Fruit fly (Drosophila melanogaster) whole organism, embryonic: ENCODE results near the gene Cad99C.

Experiments
- Atf-2 ChIP-seq: fragments of 200-800 bp; sonication (Bioruptor generic); optimal IDR thresholded peaks from 2 replicates; lab custom pipeline; 2016; ENCODE audit warnings: missing biosample characterization, missing genetic modification characterization
- CG1024 ChIP-seq: fragments of 200-800 bp; sonication (Bioruptor generic); IDR thresholded peaks from 2 replicates; pipeline ENCODE4 v1.3.6; 2022; ENCODE audit warnings: missing biosample characterization, missing genetic modification characterization
- CG11695 ChIP-seq: fragments of 200-800 bp; sonication (Bioruptor generic); IDR thresholded peaks from 3 replicates; pipeline ENCODE4 v1.3.6; 2022; ENCODE audit warnings: missing biosample characterization, missing genetic modification characterization
- CG11723 ChIP-seq: fragments of 200-800 bp; sonication (Bioruptor generic); optimal IDR thresholded peaks from 2 replicates; lab custom pipeline; 2017; ENCODE audit warnings: missing biosample characterization, mild to moderate bottlenecking, missing genetic modification characterization
- CG15514 ChIP-seq: fragments of 200-800 bp; sonication (Bioruptor generic); optimal IDR thresholded peaks from 3 replicates; lab custom pipeline; 2017; ENCODE audit warnings: missing biosample characterization, missing genetic modification characterization, mild to moderate bottlenecking, moderate library complexity, missing genetic modification reagents
- CG15601 ChIP-seq: fragments of 200-800 bp; sonication (Bioruptor generic); optimal IDR thresholded peaks from 3 replicates; lab custom pipeline; 2019; ENCODE audit warnings: missing biosample characterization, mild to moderate bottlenecking, missing genetic modification characterization, moderate library complexity
- CG17385 ChIP-seq: fragments of 200-800 bp; sonication (Bioruptor generic); optimal IDR thresholded peaks from 3 replicates; lab custom pipeline; 2018; ENCODE audit warnings: missing biosample characterization, mild to moderate bottlenecking, missing genetic modification characterization
- CG18262 ChIP-seq: fragments of 200-800 bp; optimal IDR thresholded peaks from 3 replicates; lab custom pipeline; 2019; ENCODE audit warnings: missing biosample characterization, mild to moderate bottlenecking, missing genetic modification characterization, moderate library complexity
- CG2712 ChIP-seq: fragments of 200-800 bp; optimal IDR thresholded peaks from 3 replicates; lab custom pipeline; 2019; ENCODE audit warnings: missing biosample characterization, mild to moderate bottlenecking, missing genetic modification characterization, moderate library complexity
- CG2889 ChIP-seq: fragments of 200-800 bp; sonication (Bioruptor generic); IDR thresholded peaks from 3 replicates; pipeline ENCODE4 v1.3.6; 2022; ENCODE audit warnings: missing biosample characterization, missing genetic modification characterization
- CG34376 ChIP-seq: fragments of 200-800 bp; sonication (Bioruptor generic); optimal IDR thresholded peaks from 2 replicates; lab custom pipeline; 2018; ENCODE audit warnings: missing biosample characterization, mild to moderate bottlenecking, missing genetic modification characterization
- CG6272 ChIP-seq: fragments of 200-800 bp; sonication (Bioruptor generic); IDR thresholded peaks from 2 replicates; pipeline ENCODE4 v1.3.6; 2022; ENCODE audit warnings: missing biosample characterization, missing genetic modification characterization
- CG8765 ChIP-seq: fragments of 200-800 bp; sonication (Bioruptor generic); IDR thresholded peaks from 2 replicates; pipeline ENCODE4 v1.3.6; 2022; ENCODE audit warnings: missing biosample characterization, missing genetic modification characterization
- CG9215 ChIP-seq: fragments of 200-800 bp; sonication (Bioruptor generic); IDR thresholded peaks from 2 replicates; pipeline ENCODE4 v1.3.6; 2022; ENCODE audit warnings: missing biosample characterization, missing genetic modification characterization
- CoRest ChIP-seq: fragments of 200-800 bp; sonication (Bioruptor generic); optimal IDR thresholded peaks from 3 replicates; lab custom pipeline; 2018; ENCODE audit warnings: missing biosample characterization, mild to moderate bottlenecking, missing genetic modification characterization, moderate library complexity
- Dbx ChIP-seq: fragments of 200-800 bp; sonication (Bioruptor generic); IDR thresholded peaks from 3 replicates; pipeline ENCODE4 v1.3.6; 2022; ENCODE audit warnings: missing biosample characterization, missing genetic modification characterization
- Dref ChIP-seq: fragments of 200-800 bp; sonication (Bioruptor generic); IDR thresholded peaks from 2 replicates; pipeline ENCODE4 v1.3.6; 2022; ENCODE audit warnings: missing biosample characterization, missing genetic modification characterization
- H2.0 ChIP-seq: fragments of 200-800 bp; sonication (Bioruptor generic); IDR thresholded peaks from 2 replicates; pipeline ENCODE4 v1.3.6; 2022; ENCODE audit warnings: missing biosample characterization, missing genetic modification characterization
- Meics ChIP-seq: fragments of 200-800 bp; sonication (Bioruptor generic); optimal IDR thresholded peaks from 2 replicates; lab custom pipeline; 2017; ENCODE audit warnings: missing biosample characterization, mild to moderate bottlenecking, missing genetic modification characterization
- NC2α ChIP-seq: fragments of 200-800 bp; sonication (Bioruptor generic); optimal IDR thresholded peaks from 2 replicates; lab custom pipeline; 2016; ENCODE audit warnings: missing biosample characterization, missing genetic modification characterization
- Nf-YB ChIP-seq: fragments of 200-800 bp; sonication (Bioruptor generic); optimal IDR thresholded peaks from 3 replicates; lab custom pipeline; 2019; ENCODE audit warnings: missing biosample characterization, mild to moderate bottlenecking, missing genetic modification characterization, moderate library complexity
- Xrp1 ChIP-seq: fragments of 200-800 bp; sonication (Bioruptor generic); IDR thresholded peaks from 2 replicates; pipeline ENCODE4 v1.3.6; 2022; ENCODE audit warnings: missing biosample characterization, missing genetic modification characterization
- ac ChIP-seq: fragments of 200-800 bp; sonication (Bioruptor generic); optimal IDR thresholded peaks from 3 replicates; lab custom pipeline; 2017; ENCODE audit warnings: missing biosample characterization, mild to moderate bottlenecking, missing genetic modification characterization
- ci ChIP-seq: fragments of 200-800 bp; sonication (Bioruptor generic); IDR thresholded peaks from 3 replicates; pipeline ENCODE4 v1.3.6; 2022; ENCODE audit warnings: missing biosample characterization, missing genetic modification characterization
- corto ChIP-seq: fragments of 200-800 bp; sonication (Bioruptor generic); optimal IDR thresholded peaks from 2 replicates; lab custom pipeline; 2016; ENCODE audit warnings: missing biosample characterization, mild to moderate bottlenecking, missing genetic modification characterization, moderate library complexity
- crol ChIP-seq: fragments of 200-800 bp; sonication (Bioruptor generic); IDR thresholded peaks from 2 replicates; pipeline ENCODE4 v1.3.6; 2022; ENCODE audit warnings: missing biosample characterization, missing genetic modification characterization
- dati ChIP-seq: fragments of 200-800 bp; sonication (Bioruptor generic); IDR thresholded peaks from 2 replicates; pipeline ENCODE4 v1.3.6; 2022; ENCODE audit warnings: missing biosample characterization, missing genetic modification characterization
- ewg ChIP-seq: fragments of 200-800 bp; sonication (Bioruptor generic); optimal IDR thresholded peaks from 3 replicates; lab custom pipeline; 2017; ENCODE audit warnings: mild to moderate bottlenecking, missing biosample characterization, missing genetic modification reagents, missing genetic modification characterization
- fru ChIP-seq: fragments of >200 bp; optimal IDR thresholded peaks from 2 replicates; lab custom pipeline; 2017
- gcm ChIP-seq: fragments of 200-800 bp; sonication (Bioruptor generic); optimal IDR thresholded peaks from 2 replicates; lab custom pipeline; 2019; ENCODE audit warnings: missing biosample characterization, mild to moderate bottlenecking, missing genetic modification characterization, moderate library complexity
- gt ChIP-seq: fragments of 200-800 bp; sonication (Bioruptor generic); IDR thresholded peaks from 2 replicates; pipeline ENCODE4 v1.3.6; 2022; ENCODE audit warnings: missing biosample characterization, missing genetic modification characterization
- ham ChIP-seq: fragments of 200-800 bp; sonication (Bioruptor generic); IDR thresholded peaks from 2 replicates; pipeline ENCODE4 v1.3.6; 2022; ENCODE audit warnings: missing biosample characterization, missing genetic modification characterization
- hb ChIP-seq: fragments of 200-800 bp; sonication (Bioruptor generic); IDR thresholded peaks from 3 replicates; pipeline ENCODE4 v1.3.6; 2022; ENCODE audit warnings: missing biosample characterization, missing genetic modification characterization; ENCODE audit not compliant: partially characterized antibody
- hbn ChIP-seq: fragments of 200-800 bp; sonication (Bioruptor generic); IDR thresholded peaks from 2 replicates; pipeline ENCODE4 v1.3.6; 2022; ENCODE audit warnings: missing biosample characterization, missing genetic modification characterization; ENCODE audit not compliant: partially characterized antibody
- hkb ChIP-seq, 2 experiments: fragments of 200-800 bp in 1 of 2; fragments of >200 bp in 1 of 2; sonication (Bioruptor generic) in 1 of 2; IDR thresholded peaks in 1 of 2; optimal IDR thresholded peaks in 1 of 2; 2 replicates each; pipeline versions ENCODE4 v1.3.6 to Lab custom; 2017 to 2022; ENCODE audit warnings: missing biosample characterization in 1 of 2, missing genetic modification characterization in 1 of 2
- ken ChIP-seq: fragments of 200-800 bp; sonication (Bioruptor generic); IDR thresholded peaks from 3 replicates; pipeline ENCODE4 v1.3.6; 2022; ENCODE audit warnings: missing biosample characterization, missing genetic modification characterization
- lab ChIP-seq: fragments of 200-800 bp; sonication (Bioruptor generic); optimal IDR thresholded peaks from 3 replicates; lab custom pipeline; 2017; ENCODE audit warnings: missing biosample characterization, missing genetic modification characterization, mild to moderate bottlenecking, moderate library complexity, missing genetic modification reagents
- lmd ChIP-seq: fragments of 200-800 bp; sonication (Bioruptor generic); IDR thresholded peaks from 2 replicates; pipeline ENCODE4 v1.3.6; 2022; ENCODE audit warnings: missing biosample characterization, missing genetic modification characterization
- maf-S ChIP-seq: fragments of 200-800 bp; sonication (Bioruptor generic); optimal IDR thresholded peaks from 2 replicates; lab custom pipeline; 2016; ENCODE audit warnings: missing biosample characterization, missing genetic modification characterization
- nau ChIP-seq: fragments of 200-800 bp; sonication (Bioruptor generic); optimal IDR thresholded peaks from 3 replicates; lab custom pipeline; 2017; ENCODE audit warnings: missing biosample characterization, mild to moderate bottlenecking, missing genetic modification characterization, missing genetic modification reagents
- oc ChIP-seq: fragments of 200-800 bp; sonication (Bioruptor generic); optimal IDR thresholded peaks from 2 replicates; lab custom pipeline; 2018; ENCODE audit warnings: missing biosample characterization, mild to moderate bottlenecking, missing genetic modification characterization, moderate library complexity
- pita ChIP-seq: fragments of 200-800 bp; sonication (Bioruptor generic); optimal IDR thresholded peaks from 2 replicates; lab custom pipeline; 2017; ENCODE audit warnings: missing biosample characterization, mild to moderate bottlenecking, missing genetic modification characterization
- psq ChIP-seq: fragments of 200-800 bp; sonication (Bioruptor generic); optimal IDR thresholded peaks from 2 replicates; lab custom pipeline; 2017; ENCODE audit warnings: missing biosample characterization, missing genetic modification characterization
- ro ChIP-seq: fragments of 200-800 bp; sonication (Bioruptor generic); IDR thresholded peaks from 2 replicates; pipeline ENCODE4 v1.3.6; 2022; ENCODE audit warnings: missing biosample characterization, missing genetic modification characterization
- row ChIP-seq: fragments of 200-800 bp; sonication (Bioruptor generic); IDR thresholded peaks from 3 replicates; pipeline ENCODE4 v1.3.6; 2022; ENCODE audit warnings: missing biosample characterization, missing genetic modification characterization
- run ChIP-seq: fragments of 200-800 bp; sonication (Bioruptor generic); optimal IDR thresholded peaks from 3 replicates; lab custom pipeline; 2018; ENCODE audit warnings: missing biosample characterization, mild to moderate bottlenecking, missing genetic modification characterization
- ssp ChIP-seq: fragments of 200-800 bp; sonication (Bioruptor generic); IDR thresholded peaks from 2 replicates; pipeline ENCODE4 v1.3.6; 2022; ENCODE audit warnings: missing biosample characterization, missing genetic modification characterization
- tap ChIP-seq: fragments of 200-800 bp; optimal IDR thresholded peaks from 3 replicates; lab custom pipeline; 2019; ENCODE audit warnings: missing biosample characterization, mild to moderate bottlenecking, missing genetic modification characterization, moderate library complexity
- unc-4 ChIP-seq: fragments of 200-800 bp; sonication (Bioruptor generic); IDR thresholded peaks from 2 replicates; pipeline ENCODE4 v1.3.6; 2022; ENCODE audit warnings: missing biosample characterization, missing genetic modification characterization; ENCODE audit not compliant: partially characterized antibody
- usp ChIP-seq: fragments of >200 bp; optimal IDR thresholded peaks from 2 replicates; lab custom pipeline; 2017; ENCODE audit warnings: missing biosample characterization, missing genetic modification characterization
- vvl ChIP-seq: fragments of 200-800 bp; sonication (Bioruptor generic); IDR thresholded peaks from 2 replicates; pipeline ENCODE4 v1.3.6; 2022; ENCODE audit warnings: missing biosample characterization, missing genetic modification characterization
- z ChIP-seq: fragments of 200-800 bp; sonication (Bioruptor generic); IDR thresholded peaks from 3 replicates; pipeline ENCODE4 v1.3.6; 2022; ENCODE audit warnings: missing biosample characterization, missing genetic modification characterization

The Cad99C gene

DNA sequence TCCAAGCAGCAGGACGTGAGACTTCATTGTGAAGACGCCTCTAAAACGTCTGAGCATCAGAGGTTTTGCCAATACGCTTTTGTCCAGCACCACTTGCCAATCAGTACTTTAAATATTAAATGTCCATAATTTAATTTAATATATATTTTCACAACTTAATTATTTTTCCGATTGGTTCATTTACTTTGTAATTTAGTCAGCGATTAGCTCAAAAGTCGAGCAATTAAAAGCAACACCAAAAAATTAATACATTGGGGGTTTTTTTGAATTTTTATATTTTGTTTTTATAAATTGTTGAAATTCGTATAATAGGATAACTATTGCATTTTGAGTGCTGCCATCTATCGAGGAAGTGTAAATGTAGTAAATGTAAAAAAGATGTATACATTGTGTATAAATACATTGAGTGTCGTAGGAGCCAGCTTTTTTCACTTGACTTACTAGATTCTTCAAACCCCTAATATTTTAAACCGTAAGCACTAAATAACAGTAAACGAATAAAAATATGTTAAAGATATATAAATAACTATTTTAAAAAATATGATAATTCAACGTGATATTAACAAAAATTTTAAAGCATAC is 62.4 kb downstream of the Cad99C start, which contains the start of gene CG15517 (continued):
- TF ChIP-seq vvl (GFP tag; lab: Robert Waterston, UW): peak; percentile 85
- TF ChIP-seq crol (GFP tag; lab: Robert Waterston, UW): no peak
- TF ChIP-seq fru (lab: Kevin White, UChicago): no peak
- TF ChIP-seq pita: peak; percentile 3
- TF ChIP-seq CG18262 (tag; lab: Kevin White, UChicago): no peak
- TF ChIP-seq oc (tag; lab: Kevin White, UChicago): no peak
- no peak for TF ChIP-seq CG11723 (GFP tag; lab: Kevin White, UChicago)
- no peak for TF ChIP-seq ham (GFP tag; lab: Robert Waterston, UW)
- no peak for TF ChIP-seq gcm (GFP tag; lab: Kevin White, UChicago)
- TF ChIP-seq dati (GFP tag; lab: Robert Waterston, UW): no peak
- TF ChIP-seq CG9215 (GFP tag; lab: Robert Waterston, UW): no peak
- TF ChIP-seq H2.0 (GFP tag; lab: Robert Waterston, UW): no peak
- no peak for TF ChIP-seq Xrp1
- no peak for TF ChIP-seq ssp
- TF ChIP-seq Dbx (GFP tag; lab: Robert Waterston, UW): no peak
- TF ChIP-seq Atf-2 (GFP tag; lab: Kevin White, UChicago): no peak
- no peak for TF ChIP-seq nau
- TF ChIP-seq gt (GFP tag; lab: Robert Waterston, UW): no peak
- TF ChIP-seq run (tag; lab: Kevin White, UChicago): no peak
- TF ChIP-seq usp (GFP tag; lab: Kevin White, UChicago): no peak
- no peak for TF ChIP-seq CG15514 (GFP tag; lab: Kevin White, UChicago)
- no peak for TF ChIP-seq ro (GFP tag; lab: Robert Waterston, UW)
- peak; percentile 45 for TF ChIP-seq CoRest
- no peak for TF ChIP-seq CG6272 (GFP tag; lab: Robert Waterston, UW)
- TF ChIP-seq hb (GFP tag; lab: Robert Waterston, UW): no peak
- TF ChIP-seq NC2α (GFP tag; lab: Kevin White, UChicago): no peak
- no peak for TF ChIP-seq hkb (optimal IDR thresholded peaks at IDR 0.05; lab: Kevin White, UChicago)
- TF ChIP-seq hkb (GFP tag; IDR thresholded peaks at IDR 0.05; lab: Robert Waterston, UW): no peak
- no peak for TF ChIP-seq ac (GFP tag; lab: Kevin White, UChicago)
- no peak for TF ChIP-seq hbn (GFP tag; lab: Robert Waterston, UW)
- no peak for TF ChIP-seq CG15601
- TF ChIP-seq psq (GFP tag; lab: Kevin White, UChicago): no peak
- TF ChIP-seq CG2889 (GFP tag; lab: Robert Waterston, UW): no peak
- no peak for TF ChIP-seq Nf-YB
- TF ChIP-seq CG2712 (tag; lab: Kevin White, UChicago): no peak
- no peak for TF ChIP-seq ci (GFP tag; lab: Robert Waterston, UW)
- no peak for TF ChIP-seq CG11695 (GFP tag; lab: Robert Waterston, UW)
- TF ChIP-seq corto (GFP tag; lab: Kevin White, UChicago): no peak
- no peak for TF ChIP-seq CG8765
- no peak for TF ChIP-seq CG17385
- no peak for TF ChIP-seq Dref (GFP tag; lab: Robert Waterston, UW)
- TF ChIP-seq row: no peak
- TF ChIP-seq CG1024: no peak
- no peak for TF ChIP-seq lab (GFP tag; lab: Kevin White, UChicago)
- no peak for TF ChIP-seq unc-4 (GFP tag; lab: Robert Waterston, UW)
- no peak for TF ChIP-seq ewg (GFP tag; lab: Kevin White, UChicago)
- TF ChIP-seq z: no peak
- no peak for TF ChIP-seq Meics (GFP tag; lab: Kevin White, UChicago)
- no peak for TF ChIP-seq tap (tag; lab: Kevin White, UChicago)
- TF ChIP-seq CG34376 (GFP tag; lab: Kevin White, UChicago): no peak
- TF ChIP-seq lmd (GFP tag; lab: Robert Waterston, UW): no peak; the same call in 1 of the 2 replicates
- TF ChIP-seq ken (GFP tag; lab: Robert Waterston, UW): no peak
- no peak for TF ChIP-seq maf-S
